Worm (Caenorhabditis elegans) whole organism, late embryonic: Measurements from ENCODE around the gene mrps-5.

Experiments
- C08G9.2 ChIP-seq: sonication (generic microtip); optimal IDR thresholded peaks from 2 replicates; lab custom pipeline; 2016; ENCODE audit warnings: mild to moderate bottlenecking, missing genetic modification characterization, moderate library complexity, missing compliant biosample characterization
- C38D4.7 ChIP-seq: fragments of 200-800 bp; sonication (Bioruptor generic); optimal IDR thresholded peaks from 2 replicates; lab custom pipeline; 2018; ENCODE audit warnings: mild to moderate bottlenecking, missing genetic modification characterization, moderate library complexity, missing compliant biosample characterization
- K09A11.1 ChIP-seq: sonication (generic microtip); optimal IDR thresholded peaks from 2 replicates; lab custom pipeline; 2017; ENCODE audit warnings: antibody characterized with exemption, mild to moderate bottlenecking, missing genetic modification characterization, missing compliant biosample characterization; ENCODE audit not compliant: insufficient read depth
- ama-1 ChIP-seq: fragments of 150-350 bp; optimal IDR thresholded peaks from 2 replicates; lab custom pipeline; 2014
- ceh-14 ChIP-seq: sonication (generic microtip); optimal IDR thresholded peaks from 2 replicates; lab custom pipeline; 2016; ENCODE audit warnings: missing genotype, missing genetic modification characterization, missing compliant biosample characterization
- ceh-19 ChIP-seq: fragments of 200-800 bp; sonication (Bioruptor generic); optimal IDR thresholded peaks from 2 replicates; lab custom pipeline; 2018; ENCODE audit warnings: mild to moderate bottlenecking, missing genetic modification characterization, missing compliant biosample characterization
- ceh-24 ChIP-seq: sonication (generic microtip); optimal IDR thresholded peaks from 2 replicates; lab custom pipeline; 2016; ENCODE audit warnings: mild to moderate bottlenecking, missing genetic modification characterization, missing compliant biosample characterization
- ceh-30 ChIP-seq: fragments of 150-350 bp; optimal IDR thresholded peaks from 2 replicates; lab custom pipeline; 2014; ENCODE audit warnings: missing biosample characterization, missing genetic modification characterization
- ceh-31 ChIP-seq: sonication (generic microtip); optimal IDR thresholded peaks from 2 replicates; lab custom pipeline; 2016; ENCODE audit warnings: missing genetic modification characterization, missing compliant biosample characterization
- ceh-34 ChIP-seq: sonication (generic microtip); optimal IDR thresholded peaks from 2 replicates; lab custom pipeline; 2016; ENCODE audit warnings: mild to moderate bottlenecking, missing genetic modification characterization, missing compliant biosample characterization
- ceh-6 ChIP-seq: fragments of 200-800 bp; sonication (Bioruptor generic); optimal IDR thresholded peaks from 2 replicates; lab custom pipeline; 2018; ENCODE audit warnings: mild to moderate bottlenecking, missing genetic modification characterization, missing compliant biosample characterization
- ets-4 ChIP-seq: sonication (generic microtip); optimal IDR thresholded peaks from 2 replicates; lab custom pipeline; 2016; ENCODE audit warnings: missing genetic modification characterization, missing compliant biosample characterization
- fax-1 ChIP-seq: sonication (generic microtip); optimal IDR thresholded peaks from 2 replicates; lab custom pipeline; 2016; ENCODE audit warnings: missing genotype, missing genetic modification characterization, missing compliant biosample characterization
- gmeb-2 ChIP-seq: sonication (generic microtip); optimal IDR thresholded peaks from 2 replicates; lab custom pipeline; 2016; ENCODE audit warnings: missing genetic modification characterization, inconsistent platforms, missing compliant biosample characterization
- hlh-6 ChIP-seq: sonication (generic microtip); optimal IDR thresholded peaks from 2 replicates; lab custom pipeline; 2016; ENCODE audit warnings: missing genotype, missing genetic modification characterization, missing compliant biosample characterization
- lim-6 ChIP-seq: sonication (generic microtip); optimal IDR thresholded peaks from 2 replicates; lab custom pipeline; 2016; ENCODE audit warnings: missing genetic modification characterization, missing compliant biosample characterization
- madf-2 ChIP-seq: sonication (generic microtip); optimal IDR thresholded peaks from 2 replicates; lab custom pipeline; 2017; ENCODE audit warnings: missing genetic modification characterization, missing compliant biosample characterization
- mec-3 ChIP-seq: sonication (generic microtip); optimal IDR thresholded peaks from 2 replicates; lab custom pipeline; 2016; ENCODE audit warnings: borderline replicate concordance, missing genetic modification characterization, missing compliant biosample characterization
- nfya-1 ChIP-seq: sonication (generic microtip); optimal IDR thresholded peaks from 2 replicates; lab custom pipeline; 2017; ENCODE audit warnings: missing genetic modification characterization, mild to moderate bottlenecking, missing compliant biosample characterization, antibody characterized with exemption, moderate library complexity
- nhr-11 ChIP-seq: fragments of 150-350 bp; optimal IDR thresholded peaks from 2 replicates; lab custom pipeline; 2014; ENCODE audit warnings: missing biosample characterization, missing genetic modification characterization
- nhr-232 ChIP-seq: sonication (generic microtip); optimal IDR thresholded peaks from 2 replicates; lab custom pipeline; 2016; ENCODE audit warnings: missing genetic modification characterization, missing compliant biosample characterization
- pag-3 ChIP-seq: sonication (generic microtip); optimal IDR thresholded peaks from 2 replicates; lab custom pipeline; 2016; ENCODE audit warnings: missing compliant biosample characterization, missing genetic modification characterization, borderline replicate concordance
- pat-9 ChIP-seq: fragments of 200-800 bp; sonication (Bioruptor generic); optimal IDR thresholded peaks from 2 replicates; lab custom pipeline; 2018; ENCODE audit warnings: mild to moderate bottlenecking, missing genetic modification characterization, moderate library complexity, missing compliant biosample characterization
- pax-1 ChIP-seq: fragments of 150-350 bp; optimal IDR thresholded peaks from 2 replicates; lab custom pipeline; 2014; ENCODE audit warnings: missing biosample characterization, missing genetic modification characterization
- pha-2 ChIP-seq: sonication (generic microtip); optimal IDR thresholded peaks from 2 replicates; lab custom pipeline; 2017; ENCODE audit warnings: mild to moderate bottlenecking, missing genetic modification characterization, missing compliant biosample characterization
- ref-2 ChIP-seq: sonication (generic microtip); optimal IDR thresholded peaks from 2 replicates; lab custom pipeline; 2016; ENCODE audit warnings: missing genetic modification characterization, missing compliant biosample characterization
- rnt-1 ChIP-seq: sonication (generic microtip); optimal IDR thresholded peaks from 2 replicates; lab custom pipeline; 2016; ENCODE audit warnings: missing genetic modification characterization, missing compliant biosample characterization
- sox-2 ChIP-seq: fragments of 200-800 bp; sonication (Bioruptor generic); IDR thresholded peaks from 2 replicates; pipeline ENCODE4 v1.3.6; 2022; ENCODE audit warnings: missing genetic modification reagents, missing genetic modification characterization, missing compliant biosample characterization
- sox-4 ChIP-seq: sonication (generic microtip); optimal IDR thresholded peaks from 2 replicates; lab custom pipeline; 2017; ENCODE audit warnings: mild to moderate bottlenecking, missing genetic modification characterization, inconsistent platforms, missing compliant biosample characterization
- unc-3 ChIP-seq, 2 experiments: fragments of 200-800 bp in 1 of 2; sonication (Bioruptor generic) in 1 of 2; sonication (generic microtip) in 1 of 2; conservative IDR thresholded peaks in 1 of 2; optimal IDR thresholded peaks in 1 of 2; 2 replicates each; pipeline versions ENCODE4 v1.3.6 to Lab custom; 2016 to 2022; ENCODE audit warnings: missing compliant biosample characterization in 2 of 2, missing genetic modification characterization in 2 of 2, missing genetic modification reagents in 1 of 2
- unc-55 ChIP-seq: sonication (generic microtip); optimal IDR thresholded peaks from 2 replicates; lab custom pipeline; 2017; ENCODE audit warnings: missing biosample characterization, missing genetic modification reagents, missing genetic modification characterization

Gene mrps-5

ce11 chrV:12537505-12537904 lies 25.8 kb upstream of the mrps-5 start:
- TF ChIP-seq pha-2 (tag; lab: Kevin White, UChicago) = no peak
- no peak for TF ChIP-seq rnt-1 (tag; lab: Kevin White, UChicago)
- no peak for TF ChIP-seq ceh-30 (tag; lab: Kevin White, UChicago)
- no peak for TF ChIP-seq ceh-14 (tag; lab: Kevin White, UChicago)
- no peak for TF ChIP-seq ceh-34 (tag; lab: Kevin White, UChicago)
- no peak for TF ChIP-seq nhr-11 (tag; lab: Kevin White, UChicago)
- no peak for TF ChIP-seq ceh-31 (tag; lab: Kevin White, UChicago)
- TF ChIP-seq K09A11.1 (tag; lab: Kevin White, UChicago) = no peak
- no peak for TF ChIP-seq pax-1
- no peak for TF ChIP-seq C08G9.2 (tag; lab: Kevin White, UChicago)
- no peak for TF ChIP-seq ceh-19
- no peak for TF ChIP-seq ama-1 (lab: Kevin White, UChicago)
- TF ChIP-seq pat-9 (tag; lab: Kevin White, UChicago) = no peak

ce11 chrV:12538984-12539852 lies 24.1 kb upstream of the mrps-5 start:
- TF ChIP-seq sox-2 (no peak), ref-2 (peak; percentile 36)

- TF ChIP-seq C38D4.7 (no peak), gmeb-2 (tag; lab: Kevin White, UChicago) (no peak), nhr-232 (tag; lab: Kevin White, UChicago) (no peak), hlh-6 (tag; lab: Kevin White, UChicago) (no peak), fax-1 (tag; lab: Kevin White, UChicago) (no peak), mec-3 (tag; lab: Kevin White, UChicago) (no peak), nfya-1 (no peak), ceh-24 (tag; lab: Kevin White, UChicago) (no peak), sox-4 (tag; lab: Kevin White, UChicago) (no peak), ceh-30 (tag; lab: Kevin White, UChicago) (no peak)
- TF ChIP-seq, all 69 proteins: peak for 0
Measured at ce11 chrV:12540018-12540417, 23.3 kb upstream of the mrps-5 start.

- TF ChIP-seq lim-6 = no peak
- no peak for TF ChIP-seq ceh-6 (GFP tag; lab: Kevin White, UChicago)
- TF ChIP-seq, all 69 proteins: peak for 0
Measured at ce11 chrV:12540739-12541138, 22.5 kb upstream of the mrps-5 start, which contains the start of gene F45D3.2. Gene F45D3.2, plus strand, starts transcription at chrV:12541039.

ce11 chrV:12541207-12541606 lies 22.1 kb upstream of the mrps-5 start:
- no peak for TF ChIP-seq madf-2
- no peak for TF ChIP-seq pat-9 (tag; lab: Kevin White, UChicago)
- no peak for TF ChIP-seq unc-3 (GFP tag; conservative IDR thresholded peaks at IDR 0.05; lab: Robert Waterston, UW)
- TF ChIP-seq unc-3 (tag; optimal IDR thresholded peaks at IDR 0.05; lab: Kevin White, UChicago) = no peak
- TF ChIP-seq pag-3 (tag; lab: Kevin White, UChicago) = no peak
- no peak for TF ChIP-seq unc-55 (GFP tag; lab: Kevin White, UChicago)
- TF ChIP-seq ama-1 (lab: Kevin White, UChicago) = no peak
- no peak for TF ChIP-seq sox-2
- no peak for TF ChIP-seq ets-4
